Fruit fly (Drosophila melanogaster): ENCODE measurements around the gene Cph.
A peak's percentile ranks its signal among the peaks of the same experiment; 100 is the strongest.

Cph gene

DNA sequence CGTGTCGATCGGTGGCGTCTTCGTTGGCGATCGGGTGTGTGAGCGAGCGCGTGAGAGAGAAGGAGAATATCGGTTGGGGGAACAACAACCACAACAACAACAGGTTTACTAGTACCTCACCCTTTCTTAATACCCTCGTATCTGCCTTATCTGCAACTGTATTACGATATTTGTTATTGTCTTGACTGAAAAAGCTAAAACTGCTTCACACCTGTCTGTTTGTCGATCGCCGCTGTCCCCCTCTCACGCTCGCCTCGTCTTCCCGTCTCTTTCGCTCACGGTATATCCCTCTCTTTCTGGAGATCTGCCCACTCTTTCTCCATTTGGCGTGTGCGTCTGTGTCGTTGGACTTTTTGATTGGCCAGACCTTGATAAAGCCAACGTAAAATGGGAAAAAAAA is 67.2 kb downstream of the Cph start (continued):
- TF ChIP-seq trh (GFP tag; optimal IDR thresholded peaks at IDR 0.05) (no peak), CG8478 (optimal IDR thresholded peaks at IDR 0.05) (peak; percentile 96), Ssrp (tag; optimal IDR thresholded peaks at IDR 0.05) (no peak), bsh (GFP tag; optimal IDR thresholded peaks at IDR 0.05) (no peak), CG32772 (GFP tag; IDR thresholded peaks at IDR 0.05) (no peak), mirr (GFP tag; optimal IDR thresholded peaks at IDR 0.05) (no peak), bbx (GFP tag; IDR thresholded peaks at IDR 0.05; ENCODE audit: partially characterized antibody) (no peak), gem (tag; optimal IDR thresholded peaks at IDR 0.05) (peak; percentile 2), CG8944 (GFP tag; optimal IDR thresholded peaks at IDR 0.05) (no peak), Gug (GFP tag; IDR thresholded peaks at IDR 0.05) (no peak), CG34224 (GFP tag; IDR thresholded peaks at IDR 0.05; ENCODE audit: partially characterized antibody) (no peak), CG14667 (GFP tag; IDR thresholded peaks at IDR 0.05) (no peak), Max (GFP tag; optimal IDR thresholded peaks at IDR 0.05) (no peak), Med (GFP tag) (peak; percentile 66), Sry-β (GFP tag; optimal IDR thresholded peaks at IDR 0.05) (no peak), Nf-YA (GFP tag; IDR thresholded peaks at IDR 0.05) (peak; percentile 61), sisA (GFP tag; IDR thresholded peaks at IDR 0.05) (no peak), CG33557 (GFP tag; optimal IDR thresholded peaks at IDR 0.05) (no peak), Deaf1 (tag; optimal IDR thresholded peaks at IDR 0.05) (peak; percentile 98), nmo (GFP tag; optimal IDR thresholded peaks at IDR 0.05) (no peak), hbn (GFP tag; IDR thresholded peaks at IDR 0.05; ENCODE audit: partially characterized antibody) (no peak), ftz-f1 (GFP tag; optimal IDR thresholded peaks at IDR 0.05) (no peak), Nf-YB (GFP tag; optimal IDR thresholded peaks at IDR 0.05) (peak; percentile 96), pfk (GFP tag; optimal IDR thresholded peaks at IDR 0.05) (no peak), CG15269 (tag; optimal IDR thresholded peaks at IDR 0.05) (no peak), zf30C (GFP tag; optimal IDR thresholded peaks at IDR 0.05) (no peak), CG14965 (GFP tag; optimal IDR thresholded peaks at IDR 0.05; ENCODE audit: borderline replicate concordance) (no peak), CG1233 (GFP tag; optimal IDR thresholded peaks at IDR 0.05) (no peak), Bteb2 (GFP tag; optimal IDR thresholded peaks at IDR 0.05) (no peak), Oaz (GFP tag; IDR thresholded peaks at IDR 0.05) (no peak), en (GFP tag; optimal IDR thresholded peaks at IDR 0.05) (no peak), CG12942 (GFP tag; optimal IDR thresholded peaks at IDR 0.05) (no peak), sqz (GFP tag; optimal IDR thresholded peaks at IDR 0.05) (peak; percentile 30), p53 (GFP tag; optimal IDR thresholded peaks at IDR 0.05) (no peak), tna (GFP tag; IDR thresholded peaks at IDR 0.05; ENCODE audit: partially characterized antibody) (no peak), GATAe (GFP tag; conservative IDR thresholded peaks at IDR 0.05) (peak; percentile 49), HmgZ (tag; optimal IDR thresholded peaks at IDR 0.05) (peak; percentile 18), sd (tag; optimal IDR thresholded peaks at IDR 0.05) (no peak), Dek (tag; optimal IDR thresholded peaks at IDR 0.05) (no peak), bcd (GFP tag; optimal IDR thresholded peaks at IDR 0.05) (no peak), ssp (GFP tag; IDR thresholded peaks at IDR 0.05) (no peak), tll (GFP tag; optimal IDR thresholded peaks at IDR 0.05) (peak in 1 of 2 experiments; percentile 75), CoRest (tag; optimal IDR thresholded peaks at IDR 0.05) (peak; percentile 15), Poxn (GFP tag; IDR thresholded peaks at IDR 0.05) (no peak), gt (GFP tag; IDR thresholded peaks at IDR 0.05) (no peak), ttk (GFP tag; IDR thresholded peaks at IDR 0.05) (no peak), ab (GFP tag; optimal IDR thresholded peaks at IDR 0.05) (no peak), nom (GFP tag; optimal IDR thresholded peaks at IDR 0.05) (no peak), YL-1 (GFP tag; optimal IDR thresholded peaks at IDR 0.05) (no peak), CG30403 (GFP tag; optimal IDR thresholded peaks at IDR 0.05) (no peak), HLH4C (GFP tag; IDR thresholded peaks at IDR 0.05; ENCODE audit: partially characterized antibody) (no peak)
